Worm (Caenorhabditis elegans) whole organism, L2 larva: Measurements from ENCODE around the gene lron-5.

Source experiments
- blmp-1 ChIP-seq: sonication (generic microtip); optimal IDR thresholded peaks from 2 replicates; lab custom pipeline; 2017; ENCODE audit warnings: missing genetic modification characterization, mild to moderate bottlenecking, missing compliant biosample characterization, antibody characterized with exemption, moderate library complexity; ENCODE audit not compliant: insufficient read depth
- nhr-11 ChIP-seq: fragments of 150-350 bp; optimal IDR thresholded peaks from 2 replicates; lab custom pipeline; 2014; ENCODE audit warnings: missing biosample characterization, missing genetic modification characterization

DNA sequence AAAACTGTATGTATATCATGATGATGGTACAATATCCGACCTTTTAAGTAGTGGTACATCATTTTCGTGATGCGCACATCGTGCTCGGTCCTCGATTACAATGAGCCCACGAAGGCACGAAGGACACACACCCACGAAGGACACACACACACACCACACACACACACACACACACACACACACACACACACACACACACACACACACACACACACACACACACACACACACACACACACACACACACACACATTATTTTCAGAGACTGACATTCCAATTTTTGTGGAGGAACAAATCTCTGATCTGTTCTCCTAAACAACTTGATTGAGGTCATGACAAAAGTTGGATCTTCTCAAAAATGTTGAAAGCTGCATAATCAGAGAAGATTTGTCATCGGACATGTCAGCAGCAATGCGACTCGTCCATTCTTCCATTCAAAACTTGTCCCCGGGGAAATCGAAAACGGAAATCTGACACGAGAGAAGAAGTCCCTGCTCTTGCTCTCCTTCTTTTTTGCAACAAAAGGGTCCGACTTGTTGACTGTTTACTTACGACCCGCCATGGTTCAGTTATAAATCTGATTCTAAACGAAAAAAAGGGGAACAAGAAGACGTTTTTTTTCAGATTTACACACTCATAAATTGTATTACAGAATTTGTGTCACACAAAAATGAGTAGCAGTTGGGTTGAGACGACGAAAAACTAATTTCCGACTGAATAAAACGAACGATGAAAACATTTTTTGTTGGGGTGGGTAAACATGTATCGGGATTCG lies 3.5 kb downstream of the lron-5 start:
- TF ChIP-seq blmp-1: no peak
- no peak for TF ChIP-seq nhr-11 (tag; lab: Kevin White, UChicago)
